Fruit fly (Drosophila melanogaster) whole organism: ENCODE results near the gene spz4.

Experiments used
- CG8478 ChIP-seq: fragments of >200 bp; optimal IDR thresholded peaks from 2 replicates; lab custom pipeline; 2018; ENCODE audit warnings: inconsistent platforms
- Dll ChIP-seq: fragments of >200 bp; optimal IDR thresholded peaks from 2 replicates; lab custom pipeline; 2017
- pan ChIP-seq: fragments of >200 bp; optimal IDR thresholded peaks from 2 replicates; lab custom pipeline; 2017
- usp ChIP-seq: fragments of >200 bp; optimal IDR thresholded peaks from 2 replicates; lab custom pipeline; 2017; ENCODE audit warnings: missing biosample characterization, missing genetic modification characterization, mixed read lengths

DNA sequence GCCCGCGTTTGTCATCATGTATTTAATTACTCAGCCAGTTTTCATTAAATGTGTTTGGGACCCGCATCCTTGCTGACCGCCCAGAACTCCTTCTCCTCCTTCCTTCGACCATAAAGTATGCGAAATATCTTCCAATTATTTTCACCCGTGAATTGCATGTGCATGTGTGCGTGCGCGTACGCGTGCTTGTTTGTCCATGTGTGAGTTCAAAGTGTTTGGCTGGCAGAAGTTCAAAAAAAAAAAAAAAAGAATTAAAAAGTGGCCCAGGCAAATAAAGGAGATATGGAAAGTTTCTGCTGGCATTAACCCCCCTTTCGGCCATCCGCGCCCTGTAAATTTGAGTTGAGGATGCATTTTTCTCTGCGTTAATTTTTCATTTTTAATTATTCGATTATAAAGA is 52.3 kb downstream of the spz4 start:
- no peak for TF ChIP-seq CG8478 (lab: Kevin White, UChicago)
- no peak for TF ChIP-seq Dll
- TF ChIP-seq pan, result no peak
- TF ChIP-seq usp (GFP tag; lab: Kevin White, UChicago), result no peak
